Worm (Caenorhabditis elegans): ENCODE results near the gene F26F4.2.
A peak's percentile ranks its signal among the peaks of the same experiment; 100 is the strongest.

The F26F4.2 gene

DNA sequence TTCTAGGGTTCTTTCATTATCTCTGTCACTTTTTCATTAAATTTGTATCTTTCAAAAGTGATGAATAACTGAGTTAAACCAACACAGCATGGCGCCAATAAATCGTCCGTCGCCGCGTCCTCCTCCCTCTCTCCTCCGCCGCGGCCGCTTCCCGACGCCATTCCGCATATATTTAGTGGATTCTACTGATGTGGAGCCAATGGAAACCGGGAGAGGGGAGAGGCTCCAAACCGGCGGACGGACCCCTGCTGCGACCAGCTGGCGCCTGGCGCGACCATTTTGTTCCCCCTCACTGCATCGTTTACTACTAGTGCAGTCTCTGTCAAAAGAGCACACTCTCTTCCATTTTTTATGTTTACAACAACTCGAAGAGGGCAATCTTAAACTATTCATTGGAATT is 40.2 kb downstream of the F26F4.2 start:
- TF ChIP-seq K09A11.1 (tag; optimal IDR thresholded peaks at IDR 0.05; ENCODE audit: insufficient read depth) (no peak), elt-4 (tag; optimal IDR thresholded peaks at IDR 0.05) (peak; percentile 20)

DNA sequence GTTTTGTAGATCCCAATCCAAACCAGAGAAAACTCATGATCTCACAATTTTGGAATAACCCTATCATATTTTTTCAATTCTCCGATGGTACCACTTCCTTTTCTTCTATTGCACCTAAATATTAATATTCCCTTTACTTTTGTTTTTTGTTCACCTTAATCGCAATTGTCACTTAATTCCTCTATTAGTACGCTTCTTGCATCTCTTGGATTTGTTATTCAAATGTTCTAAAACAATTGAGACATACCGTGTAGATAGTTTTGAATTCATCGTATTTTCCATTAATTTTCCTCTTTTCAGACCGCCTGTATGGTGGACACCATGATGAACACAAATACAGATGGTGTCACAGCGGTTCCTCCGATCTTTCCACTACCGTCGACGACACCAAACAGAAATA is 40.8 kb downstream of the F26F4.2 start, which contains the start of gene flh-2:
Gene flh-2, plus strand, starts transcription at position 301 of the 400 bp plus-strand sequence.
- TF ChIP-seq ref-2 (tag; optimal IDR thresholded peaks at IDR 0.05) (no peak), pros-1 (tag; optimal IDR thresholded peaks at IDR 0.05) (no peak), ceh-45 (GFP tag; IDR thresholded peaks at IDR 0.05) (no peak), tbx-7 (tag; optimal IDR thresholded peaks at IDR 0.05) (no peak), hlh-8 (tag; optimal IDR thresholded peaks at IDR 0.05) (no peak), ttx-3 (tag; optimal IDR thresholded peaks at IDR 0.05) (no peak), K02D7.2 (tag; optimal IDR thresholded peaks at IDR 0.05) (no peak), ceh-19 (GFP tag; optimal IDR thresholded peaks at IDR 0.05) (no peak), lin-11 (tag; optimal IDR thresholded peaks at IDR 0.05) (no peak), fkh-10 (GFP tag; optimal IDR thresholded peaks at IDR 0.05) (no peak), dmd-4 (tag; optimal IDR thresholded peaks at IDR 0.05; ENCODE audit: borderline replicate concordance) (no peak), ceh-14 (tag; optimal IDR thresholded peaks at IDR 0.05) (no peak), ahr-1 (tag; optimal IDR thresholded peaks at IDR 0.05) (no peak), gmeb-2 (tag; optimal IDR thresholded peaks at IDR 0.05) (no peak)

- TF ChIP-seq nfya-1 (tag; optimal IDR thresholded peaks at IDR 0.05): peak; percentile 90
- no peak for TF ChIP-seq ceh-34 (tag; optimal IDR thresholded peaks at IDR 0.05)
Measured at ce11 chrIII:4952970-4953369, 41.9 kb downstream of the F26F4.2 start.

DNA sequence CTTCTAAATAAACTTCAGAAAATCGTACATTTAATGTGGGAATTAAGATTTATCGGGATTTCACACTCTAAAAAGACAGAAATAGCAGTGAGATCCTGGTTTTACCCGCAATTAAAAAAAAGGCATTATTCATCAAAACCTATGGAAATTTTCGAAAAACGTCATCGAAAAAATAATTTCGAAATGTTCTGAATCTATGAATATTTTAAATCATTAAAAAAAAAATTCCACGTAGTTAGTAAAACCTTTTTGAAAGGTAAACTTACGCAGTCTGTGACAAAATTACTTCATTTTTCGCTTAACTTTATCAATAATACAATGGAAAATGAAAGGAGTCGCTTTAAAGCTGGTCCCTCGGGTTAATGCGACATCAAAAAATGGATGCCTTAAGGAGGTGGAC is 45.5 kb downstream of the F26F4.2 start, which contains the start of gene C26E6.1:
Gene C26E6.1, plus strand, starts transcription at position 301 of the 400 bp plus-strand sequence.
- TF ChIP-seq nhr-232 (tag; optimal IDR thresholded peaks at IDR 0.05) (no peak), K02D7.2 (tag; optimal IDR thresholded peaks at IDR 0.05) (no peak), gmeb-2 (tag; optimal IDR thresholded peaks at IDR 0.05) (no peak), unc-55 (GFP tag; optimal IDR thresholded peaks at IDR 0.05) (no peak), fkh-10 (GFP tag; optimal IDR thresholded peaks at IDR 0.05) (no peak), lim-6 (tag; optimal IDR thresholded peaks at IDR 0.05) (no peak), elt-4 (tag; optimal IDR thresholded peaks at IDR 0.05) (no peak), tbx-2 (tag; optimal IDR thresholded peaks at IDR 0.05) (no peak), ceh-14 (tag; optimal IDR thresholded peaks at IDR 0.05) (no peak), nhr-11 (tag; optimal IDR thresholded peaks at IDR 0.05) (no peak), lin-11 (tag; optimal IDR thresholded peaks at IDR 0.05) (no peak), ttx-3 (tag; optimal IDR thresholded peaks at IDR 0.05) (no peak), K09A11.1 (tag; optimal IDR thresholded peaks at IDR 0.05; ENCODE audit: insufficient read depth) (no peak), ceh-48 (tag; optimal IDR thresholded peaks at IDR 0.05) (no peak), dmd-4 (tag; optimal IDR thresholded peaks at IDR 0.05; ENCODE audit: borderline replicate concordance) (no peak), ceh-18 (tag; optimal IDR thresholded peaks at IDR 0.05) (no peak), hlh-15 (tag; optimal IDR thresholded peaks at IDR 0.05) (no peak), ama-1 (optimal IDR thresholded peaks at IDR 0.05) (no peak)

DNA sequence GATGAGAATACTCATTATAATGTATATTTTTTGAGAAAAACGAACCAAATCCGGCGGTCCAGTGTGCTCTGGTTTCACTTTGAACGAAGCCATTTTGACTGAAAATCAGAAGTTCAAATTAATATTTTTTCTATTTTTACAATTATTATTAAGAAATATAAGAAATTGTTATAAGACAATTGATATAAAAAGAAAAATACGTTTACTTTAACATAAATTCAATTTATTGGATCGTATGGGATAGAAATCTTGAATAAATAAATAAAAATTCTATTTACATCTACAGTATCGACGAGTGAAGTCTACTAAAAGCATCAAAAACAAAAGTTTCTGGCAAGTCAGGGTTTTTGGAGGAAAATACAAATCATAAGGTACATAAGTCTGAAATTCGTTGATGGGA is 49.1 kb downstream of the F26F4.2 start, which contains the start of gene C27F2.4:
Gene C27F2.4, minus strand, starts transcription at position 101 of the 400 bp plus-strand sequence.
- TF ChIP-seq nfya-1 (tag; optimal IDR thresholded peaks at IDR 0.05): no peak
- TF ChIP-seq ceh-18 (tag; optimal IDR thresholded peaks at IDR 0.05): no peak
- no peak for TF ChIP-seq ceh-6 (GFP tag; optimal IDR thresholded peaks at IDR 0.05)
- TF ChIP-seq Y22D7AL.16 (tag; optimal IDR thresholded peaks at IDR 0.05): no peak
- TF ChIP-seq ceh-34 (tag; optimal IDR thresholded peaks at IDR 0.05): no peak
- TF ChIP-seq tbx-2 (tag; optimal IDR thresholded peaks at IDR 0.05): no peak
- no peak for TF ChIP-seq ahr-1 (tag; optimal IDR thresholded peaks at IDR 0.05)
- no peak for TF ChIP-seq fkh-6 (tag; optimal IDR thresholded peaks at IDR 0.05)

DNA sequence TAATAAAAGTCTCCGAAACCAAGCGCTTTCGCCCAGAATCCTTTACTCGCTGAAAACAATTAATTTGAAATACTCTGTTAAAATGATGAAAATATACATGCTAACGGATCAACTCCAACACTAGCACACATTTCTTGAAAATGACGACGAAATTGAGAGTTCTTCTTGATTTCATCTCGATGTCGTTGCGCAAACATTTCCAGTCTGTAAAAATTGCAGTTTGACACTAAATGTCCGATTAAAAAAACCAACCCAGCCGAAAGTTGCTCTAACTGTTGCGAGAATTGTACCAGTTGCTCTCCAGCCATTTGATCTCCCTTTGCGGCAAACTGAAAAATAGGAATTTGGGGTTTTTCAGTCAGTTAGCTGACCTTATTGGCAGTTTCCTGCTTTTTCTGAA is 50.2 kb downstream of the F26F4.2 start:
- TF ChIP-seq lin-11 (tag; optimal IDR thresholded peaks at IDR 0.05): no peak
- TF ChIP-seq fkh-6 (tag; optimal IDR thresholded peaks at IDR 0.05): no peak
- TF ChIP-seq ceh-22 (tag; optimal IDR thresholded peaks at IDR 0.05): no peak
- TF ChIP-seq ref-2 (tag; optimal IDR thresholded peaks at IDR 0.05): no peak
- TF ChIP-seq unc-86 (tag; optimal IDR thresholded peaks at IDR 0.05): no peak
- no peak for TF ChIP-seq T23F11.4 (GFP tag; optimal IDR thresholded peaks at IDR 0.05)
- TF ChIP-seq npax-4 (tag; optimal IDR thresholded peaks at IDR 0.05): no peak
- TF ChIP-seq C38D4.7 (GFP tag; optimal IDR thresholded peaks at IDR 0.05): no peak
- no peak for TF ChIP-seq ceh-9 (tag; optimal IDR thresholded peaks at IDR 0.05)
- TF ChIP-seq pag-3 (tag; optimal IDR thresholded peaks at IDR 0.05; ENCODE audit: borderline replicate concordance): no peak
- TF ChIP-seq fax-1 (tag; optimal IDR thresholded peaks at IDR 0.05): no peak
- no peak for TF ChIP-seq odd-2 (tag; optimal IDR thresholded peaks at IDR 0.05)
- TF ChIP-seq pqm-1 (tag; optimal IDR thresholded peaks at IDR 0.05): no peak
- no peak for TF ChIP-seq ets-4 (tag; optimal IDR thresholded peaks at IDR 0.05)
